Fruit fly (Drosophila melanogaster) whole organism, pupa: ENCODE measurements around the gene Mst84Dd.
A peak's percentile ranks its signal among the peaks of the same experiment; 100 is the strongest.

Experiments used
- CG10348 ChIP-seq: fragments of 200-800 bp; sonication (Bioruptor generic); IDR thresholded peaks from 2 replicates; pipeline ENCODE4 v1.3.6; 2022; ENCODE audit warnings: missing biosample characterization, missing genetic modification characterization
- CG12605 ChIP-seq: fragments of 200-800 bp; sonication (Bioruptor generic); IDR thresholded peaks from 2 replicates; pipeline ENCODE4 v1.3.6; 2022; ENCODE audit warnings: missing biosample characterization, missing genetic modification characterization
- CG13204 ChIP-seq: fragments of 200-800 bp; sonication (Bioruptor generic); optimal IDR thresholded peaks from 2 replicates; lab custom pipeline; 2018; ENCODE audit warnings: missing biosample characterization, mild to moderate bottlenecking, missing genetic modification characterization, moderate library complexity
- CG14655 ChIP-seq: fragments of 200-800 bp; sonication (Bioruptor generic); optimal IDR thresholded peaks from 3 replicates; lab custom pipeline; 2017; ENCODE audit warnings: mild to moderate bottlenecking, missing biosample characterization, missing genetic modification reagents, missing genetic modification characterization
- CG15710 ChIP-seq: fragments of 200-800 bp; sonication (Bioruptor generic); optimal IDR thresholded peaks from 2 replicates; lab custom pipeline; 2018; ENCODE audit warnings: missing biosample characterization, mild to moderate bottlenecking, missing genetic modification characterization, moderate library complexity
- CG17806 ChIP-seq: fragments of 200-800 bp; sonication (Bioruptor generic); optimal IDR thresholded peaks from 2 replicates; lab custom pipeline; 2018; ENCODE audit warnings: missing biosample characterization, mild to moderate bottlenecking, missing genetic modification characterization, moderate library complexity
- CG32121 ChIP-seq: fragments of 200-800 bp; sonication (Bioruptor generic); IDR thresholded peaks from 2 replicates; pipeline ENCODE4 v1.3.6; 2022; ENCODE audit warnings: missing biosample characterization, missing genetic modification characterization
- CG34367 ChIP-seq: fragments of 200-800 bp; sonication (Bioruptor generic); optimal IDR thresholded peaks from 2 replicates; lab custom pipeline; 2018; ENCODE audit warnings: missing biosample characterization, mild to moderate bottlenecking, missing genetic modification characterization
- CG4496 ChIP-seq: fragments of 200-800 bp; sonication (Bioruptor generic); IDR thresholded peaks from 3 replicates; pipeline ENCODE4 v1.3.6; 2022; ENCODE audit warnings: missing biosample characterization, missing genetic modification characterization
- CG8159 ChIP-seq: fragments of 200-800 bp; sonication (Bioruptor generic); optimal IDR thresholded peaks from 3 replicates; lab custom pipeline; 2018; ENCODE audit warnings: missing biosample characterization, mild to moderate bottlenecking, missing genetic modification characterization, moderate library complexity
- CG8301 ChIP-seq: fragments of 200-800 bp; sonication (Bioruptor generic); optimal IDR thresholded peaks from 2 replicates; lab custom pipeline; 2018; ENCODE audit warnings: missing biosample characterization, mild to moderate bottlenecking, missing genetic modification characterization
- CG9948 ChIP-seq: fragments of 200-800 bp; sonication (Bioruptor generic); optimal IDR thresholded peaks from 2 replicates; lab custom pipeline; 2018; ENCODE audit warnings: missing biosample characterization, mild to moderate bottlenecking, missing genetic modification characterization, moderate library complexity
- D1 ChIP-seq: fragments of 200-800 bp; sonication (Bioruptor generic); optimal IDR thresholded peaks from 2 replicates; lab custom pipeline; 2018; ENCODE audit warnings: missing biosample characterization, mild to moderate bottlenecking, missing genetic modification characterization, moderate library complexity
- EcR ChIP-seq: fragments of 200-800 bp; sonication (Bioruptor generic); optimal IDR thresholded peaks from 3 replicates; lab custom pipeline; 2019; ENCODE audit warnings: missing biosample characterization, missing genetic modification characterization, mild to moderate bottlenecking, moderate library complexity, missing genetic modification reagents
- Ets98B ChIP-seq: fragments of 200-800 bp; sonication (Bioruptor generic); IDR thresholded peaks from 2 replicates; pipeline ENCODE4 v1.3.6; 2022; ENCODE audit warnings: missing biosample characterization, missing genetic modification characterization
- Pif1A ChIP-seq: fragments of 200-800 bp; sonication (Bioruptor generic); optimal IDR thresholded peaks from 3 replicates; lab custom pipeline; 2016; ENCODE audit warnings: missing biosample characterization, missing genetic modification characterization
- Pif1B ChIP-seq: fragments of 200-800 bp; sonication (Bioruptor generic); optimal IDR thresholded peaks from 3 replicates; lab custom pipeline; 2016; ENCODE audit warnings: missing biosample characterization, missing genetic modification characterization
- Snoo ChIP-seq: fragments of 200-800 bp; sonication (Bioruptor generic); optimal IDR thresholded peaks from 3 replicates; lab custom pipeline; 2017; ENCODE audit warnings: missing biosample characterization, mild to moderate bottlenecking, missing genetic modification characterization, inconsistent platforms
- fd96Ca ChIP-seq: fragments of 200-800 bp; sonication (Bioruptor generic); IDR thresholded peaks from 3 replicates; pipeline ENCODE4 v1.3.6; 2022; ENCODE audit warnings: missing biosample characterization, missing genetic modification characterization
- gl ChIP-seq: fragments of 200-800 bp; sonication (Bioruptor generic); optimal IDR thresholded peaks from 2 replicates; lab custom pipeline; 2018; ENCODE audit warnings: missing biosample characterization, mild to moderate bottlenecking, missing genetic modification characterization
- rn ChIP-seq: fragments of 200-800 bp; sonication (Bioruptor generic); IDR thresholded peaks from 2 replicates; pipeline ENCODE4 v1.3.6; 2022; ENCODE audit warnings: missing biosample characterization, missing genetic modification characterization

Mst84Dd gene

dm6 chr3R:7330695-7331094 lies 32.9 kb downstream of the Mst84Dd start:
- no peak for TF ChIP-seq CG13204
- TF ChIP-seq CG8159 (tag; lab: Kevin White, UChicago) = no peak
- peak; percentile 61 for TF ChIP-seq CG14655 (GFP tag; lab: Kevin White, UChicago)
- peak; percentile 58; the same call in 2 of the 3 replicates for TF ChIP-seq fd96Ca (GFP tag; lab: Robert Waterston, UW)
- peak; percentile 10 for TF ChIP-seq Pif1A (GFP tag; lab: Kevin White, UChicago)
- no peak for TF ChIP-seq CG17806 (tag; lab: Kevin White, UChicago)
- TF ChIP-seq D1 (tag; lab: Kevin White, UChicago) = no peak
- peak; percentile 68 for TF ChIP-seq Ets98B
- TF ChIP-seq EcR (GFP tag; lab: Kevin White, UChicago) = no peak
- TF ChIP-seq Pif1B (GFP tag; lab: Kevin White, UChicago) = no peak
- TF ChIP-seq CG4496 (GFP tag; lab: Robert Waterston, UW) = peak; percentile 44; the same call in 1 of the 3 replicates
- no peak for TF ChIP-seq CG9948
- TF ChIP-seq CG32121 (GFP tag; lab: Robert Waterston, UW) = peak; percentile 72
- TF ChIP-seq rn (GFP tag; lab: Robert Waterston, UW) = no peak
- no peak for TF ChIP-seq CG15710 (tag; lab: Kevin White, UChicago)
- no peak for TF ChIP-seq CG10348
- TF ChIP-seq CG8301 (tag; lab: Kevin White, UChicago) = peak; percentile 63
- TF ChIP-seq CG34367 (tag; lab: Kevin White, UChicago) = no peak
- TF ChIP-seq Snoo (tag; lab: Kevin White, UChicago) = no peak
- TF ChIP-seq gl = no peak

- TF ChIP-seq CG14655 (GFP tag; lab: Kevin White, UChicago) = peak; percentile 69
- TF ChIP-seq CG34367 (tag; lab: Kevin White, UChicago) = peak; percentile 18
- TF ChIP-seq CG17806 (tag; lab: Kevin White, UChicago) = no peak
- TF ChIP-seq CG15710 (tag; lab: Kevin White, UChicago) = peak; percentile 37
- TF ChIP-seq CG8301 (tag; lab: Kevin White, UChicago) = peak; percentile 48
- TF ChIP-seq Pif1B (GFP tag; lab: Kevin White, UChicago) = no peak
- TF ChIP-seq CG10348 = no peak
- TF ChIP-seq fd96Ca (GFP tag; lab: Robert Waterston, UW) = no peak
- TF ChIP-seq CG13204 = no peak
- TF ChIP-seq D1 (tag; lab: Kevin White, UChicago) = peak; percentile 14
- peak; percentile 50 for TF ChIP-seq CG8159 (tag; lab: Kevin White, UChicago)
- TF ChIP-seq Ets98B = no peak
- TF ChIP-seq Snoo (tag; lab: Kevin White, UChicago) = peak; percentile 24
- no peak for TF ChIP-seq EcR (GFP tag; lab: Kevin White, UChicago)
- peak; percentile 41 for TF ChIP-seq CG9948
- no peak for TF ChIP-seq gl
- no peak for TF ChIP-seq CG12605 (GFP tag; lab: Robert Waterston, UW)
- TF ChIP-seq CG4496 (GFP tag; lab: Robert Waterston, UW) = no peak
- TF ChIP-seq Pif1A (GFP tag; lab: Kevin White, UChicago) = no peak
- no peak for TF ChIP-seq rn (GFP tag; lab: Robert Waterston, UW)
- TF ChIP-seq CG32121 (GFP tag; lab: Robert Waterston, UW) = no peak
Measured at dm6 chr3R:7326200-7326599, 37.4 kb downstream of the Mst84Dd start.

- no peak for TF ChIP-seq CG4496 (GFP tag; lab: Robert Waterston, UW)
- no peak for TF ChIP-seq gl
- no peak for TF ChIP-seq CG17806 (tag; lab: Kevin White, UChicago)
- no peak for TF ChIP-seq CG9948
- no peak for TF ChIP-seq CG8159 (tag; lab: Kevin White, UChicago)
- TF ChIP-seq D1 (tag; lab: Kevin White, UChicago) = no peak
- no peak for TF ChIP-seq Snoo (tag; lab: Kevin White, UChicago)
- TF ChIP-seq CG32121 (GFP tag; lab: Robert Waterston, UW) = no peak
- no peak for TF ChIP-seq CG8301 (tag; lab: Kevin White, UChicago)
- no peak for TF ChIP-seq Pif1B (GFP tag; lab: Kevin White, UChicago)
- no peak for TF ChIP-seq Ets98B
- no peak for TF ChIP-seq CG34367 (tag; lab: Kevin White, UChicago)
- no peak for TF ChIP-seq CG14655 (GFP tag; lab: Kevin White, UChicago)
- no peak for TF ChIP-seq CG13204
- TF ChIP-seq fd96Ca (GFP tag; lab: Robert Waterston, UW) = no peak
- no peak for TF ChIP-seq CG12605 (GFP tag; lab: Robert Waterston, UW)
- no peak for TF ChIP-seq CG15710 (tag; lab: Kevin White, UChicago)
Measured at dm6 chr3R:7322549-7322948, 41.0 kb downstream of the Mst84Dd start.

dm6 chr3R:7317107-7317506 lies 46.5 kb downstream of the Mst84Dd start, which contains the start of gene CG10029:
Gene CG10029, minus strand, starts transcription at chr3R:7317207.
- TF ChIP-seq CG8159 (tag; lab: Kevin White, UChicago) (no peak), CG10348 (no peak), Snoo (tag; lab: Kevin White, UChicago) (no peak), D1 (tag; lab: Kevin White, UChicago) (no peak), CG4496 (GFP tag; lab: Robert Waterston, UW) (no peak), CG14655 (GFP tag; lab: Kevin White, UChicago) (no peak), CG34367 (tag; lab: Kevin White, UChicago) (no peak), CG9948 (no peak), EcR (GFP tag; lab: Kevin White, UChicago) (no peak), rn (GFP tag; lab: Robert Waterston, UW) (no peak), Pif1B (GFP tag; lab: Kevin White, UChicago) (no peak), CG12605 (GFP tag; lab: Robert Waterston, UW) (no peak), CG8301 (tag; lab: Kevin White, UChicago) (no peak), fd96Ca (GFP tag; lab: Robert Waterston, UW) (no peak), gl (no peak)
